Worm (Caenorhabditis elegans): Measurements from ENCODE around the gene F53E10.1.

Gene F53E10.1

DNA sequence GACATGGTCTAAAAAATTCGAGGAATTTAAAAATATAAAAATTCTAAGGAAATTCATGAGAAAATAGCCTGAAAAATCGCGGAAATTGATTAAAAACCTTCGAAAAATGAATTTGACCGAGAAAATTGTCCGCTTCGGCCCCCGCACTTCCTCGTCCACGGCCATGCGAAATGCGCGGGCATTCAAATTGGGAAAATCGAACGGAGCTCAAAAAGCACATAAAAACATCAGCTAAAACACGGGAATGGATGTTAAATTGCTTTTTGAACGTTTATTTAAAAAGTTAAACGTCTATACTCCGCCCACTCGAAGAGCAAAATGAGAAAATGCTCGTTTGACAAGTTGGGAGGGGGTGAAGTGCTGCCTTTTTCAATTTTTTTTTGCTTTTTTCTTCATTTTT is 12.1 kb upstream of the F53E10.1 start, which contains the start of gene F53E10.6 (continued):
- TF ChIP-seq zip-4 (GFP tag; optimal IDR thresholded peaks at IDR 0.05) (no peak), efl-3 (GFP tag; optimal IDR thresholded peaks at IDR 0.05) (no peak), nhr-12 (tag; optimal IDR thresholded peaks at IDR 0.05) (no peak), C16A3.4 (tag; optimal IDR thresholded peaks at IDR 0.05) (no peak), swsn-7 (tag; optimal IDR thresholded peaks at IDR 0.05) (peak; percentile 15), pag-3 (tag; optimal IDR thresholded peaks at IDR 0.05; ENCODE audit: borderline replicate concordance, insufficient read depth) (no peak), nhr-76 (tag; optimal IDR thresholded peaks at IDR 0.05) (no peak), ztf-11 (tag; optimal IDR thresholded peaks at IDR 0.05) (peak in 1 of 2 experiments; percentile 66), aha-1 (tag; optimal IDR thresholded peaks at IDR 0.05) (no peak), elt-2 (tag; optimal IDR thresholded peaks at IDR 0.05) (peak; percentile 21), mdl-1 (tag; optimal IDR thresholded peaks at IDR 0.05) (no peak), ceh-82 (tag; optimal IDR thresholded peaks at IDR 0.05) (peak in 1 of 3 experiments; percentile 39), nhr-20 (tag; optimal IDR thresholded peaks at IDR 0.05) (peak; percentile 27), xbp-1 (tag; optimal IDR thresholded peaks at IDR 0.05) (peak; percentile 21), unc-130 (tag; optimal IDR thresholded peaks at IDR 0.05) (no peak), vab-15 (tag; optimal IDR thresholded peaks at IDR 0.05) (no peak), Y116A8C.19 (tag; optimal IDR thresholded peaks at IDR 0.05; ENCODE audit: borderline replicate concordance) (no peak), lin-15B (tag; optimal IDR thresholded peaks at IDR 0.05) (no peak), nhr-90 (tag; optimal IDR thresholded peaks at IDR 0.05; ENCODE audit: poor library complexity) (peak; percentile 52), nhr-11 (tag; optimal IDR thresholded peaks at IDR 0.05) (no peak), zag-1 (tag; optimal IDR thresholded peaks at IDR 0.05) (no peak), unc-98 (GFP tag; IDR thresholded peaks at IDR 0.05) (peak; percentile 50; the same call in 1 of the 2 replicates), pqm-1 (tag; optimal IDR thresholded peaks at IDR 0.05) (no peak), dpl-1 (GFP tag; optimal IDR thresholded peaks at IDR 0.05) (peak; percentile 80 to 91 (median 89)), fkh-10 (GFP tag; optimal IDR thresholded peaks at IDR 0.05) (no peak), sptf-1 (tag; optimal IDR thresholded peaks at IDR 0.05) (no peak), efl-1 (optimal IDR thresholded peaks at IDR 0.05) (peak; percentile 75 to 91), efl-1 (GFP tag; optimal IDR thresholded peaks at IDR 0.05 in 1 of 2) (peak; percentile 91 to 99), hpl-2 (GFP tag; optimal IDR thresholded peaks at IDR 0.05) (no peak), fkh-4 (tag; optimal IDR thresholded peaks at IDR 0.05; ENCODE audit: borderline replicate concordance) (no peak), tlp-1 (tag; optimal IDR thresholded peaks at IDR 0.05) (no peak), ces-1 (GFP tag; optimal IDR thresholded peaks at IDR 0.05) (no peak), aly-2 (tag; optimal IDR thresholded peaks at IDR 0.05) (no peak), egl-13 (tag; optimal IDR thresholded peaks at IDR 0.05) (no peak), tbx-2 (tag; optimal IDR thresholded peaks at IDR 0.05) (peak; percentile 44), nhr-19 (GFP tag; conservative IDR thresholded peaks at IDR 0.05) (peak; percentile 20; the same call in 1 of the 2 replicates), unc-62 (GFP tag; optimal IDR thresholded peaks at IDR 0.05) (no peak), nhr-47 (tag; optimal IDR thresholded peaks at IDR 0.05) (peak; percentile 63), unc-86 (tag; optimal IDR thresholded peaks at IDR 0.05) (no peak), blmp-1 (tag; optimal IDR thresholded peaks at IDR 0.05) (peak; percentile 12), sup-37 (GFP tag; optimal IDR thresholded peaks at IDR 0.05) (no peak), ceh-63 (GFP tag; optimal IDR thresholded peaks at IDR 0.05) (no peak), ets-5 (GFP tag; IDR thresholded peaks at IDR 0.05) (no peak), F16B12.6 (tag; optimal IDR thresholded peaks at IDR 0.05) (peak; percentile 36), lir-3 (tag; optimal IDR thresholded peaks at IDR 0.05; ENCODE audit: poor library complexity) (peak; percentile 74), fos-1 (tag; optimal IDR thresholded peaks at IDR 0.05) (no peak), lin-13 (GFP tag; optimal IDR thresholded peaks at IDR 0.05) (no peak), C04F5.9 (tag; optimal IDR thresholded peaks at IDR 0.05) (no peak)
